Fruit fly (Drosophila melanogaster) whole organism, pupa: ENCODE data around the gene pcx.

Source experiments
- CG10348 ChIP-seq: fragments of 200-800 bp; sonication (Bioruptor generic); IDR thresholded peaks from 2 replicates; pipeline ENCODE4 v1.3.6; 2022; ENCODE audit warnings: missing biosample characterization, missing genetic modification characterization
- CG12605 ChIP-seq: fragments of 200-800 bp; sonication (Bioruptor generic); IDR thresholded peaks from 2 replicates; pipeline ENCODE4 v1.3.6; 2022; ENCODE audit warnings: missing biosample characterization, missing genetic modification characterization
- CG13204 ChIP-seq: fragments of 200-800 bp; sonication (Bioruptor generic); optimal IDR thresholded peaks from 2 replicates; lab custom pipeline; 2018; ENCODE audit warnings: missing biosample characterization, mild to moderate bottlenecking, missing genetic modification characterization, moderate library complexity
- CG14655 ChIP-seq: fragments of 200-800 bp; sonication (Bioruptor generic); optimal IDR thresholded peaks from 3 replicates; lab custom pipeline; 2017; ENCODE audit warnings: mild to moderate bottlenecking, missing biosample characterization, missing genetic modification reagents, missing genetic modification characterization
- CG15710 ChIP-seq: fragments of 200-800 bp; sonication (Bioruptor generic); optimal IDR thresholded peaks from 2 replicates; lab custom pipeline; 2018; ENCODE audit warnings: missing biosample characterization, mild to moderate bottlenecking, missing genetic modification characterization, moderate library complexity
- CG17806 ChIP-seq: fragments of 200-800 bp; sonication (Bioruptor generic); optimal IDR thresholded peaks from 2 replicates; lab custom pipeline; 2018; ENCODE audit warnings: missing biosample characterization, mild to moderate bottlenecking, missing genetic modification characterization, moderate library complexity
- CG32121 ChIP-seq: fragments of 200-800 bp; sonication (Bioruptor generic); IDR thresholded peaks from 2 replicates; pipeline ENCODE4 v1.3.6; 2022; ENCODE audit warnings: missing biosample characterization, missing genetic modification characterization
- CG34367 ChIP-seq: fragments of 200-800 bp; sonication (Bioruptor generic); optimal IDR thresholded peaks from 2 replicates; lab custom pipeline; 2018; ENCODE audit warnings: missing biosample characterization, mild to moderate bottlenecking, missing genetic modification characterization
- CG4496 ChIP-seq: fragments of 200-800 bp; sonication (Bioruptor generic); IDR thresholded peaks from 3 replicates; pipeline ENCODE4 v1.3.6; 2022; ENCODE audit warnings: missing biosample characterization, missing genetic modification characterization
- CG8159 ChIP-seq: fragments of 200-800 bp; sonication (Bioruptor generic); optimal IDR thresholded peaks from 3 replicates; lab custom pipeline; 2018; ENCODE audit warnings: missing biosample characterization, mild to moderate bottlenecking, missing genetic modification characterization, moderate library complexity
- CG8301 ChIP-seq: fragments of 200-800 bp; sonication (Bioruptor generic); optimal IDR thresholded peaks from 2 replicates; lab custom pipeline; 2018; ENCODE audit warnings: missing biosample characterization, mild to moderate bottlenecking, missing genetic modification characterization
- CG9948 ChIP-seq: fragments of 200-800 bp; sonication (Bioruptor generic); optimal IDR thresholded peaks from 2 replicates; lab custom pipeline; 2018; ENCODE audit warnings: missing biosample characterization, mild to moderate bottlenecking, missing genetic modification characterization, moderate library complexity
- D1 ChIP-seq: fragments of 200-800 bp; sonication (Bioruptor generic); optimal IDR thresholded peaks from 2 replicates; lab custom pipeline; 2018; ENCODE audit warnings: missing biosample characterization, mild to moderate bottlenecking, missing genetic modification characterization, moderate library complexity
- EcR ChIP-seq: fragments of 200-800 bp; sonication (Bioruptor generic); optimal IDR thresholded peaks from 3 replicates; lab custom pipeline; 2019; ENCODE audit warnings: missing biosample characterization, missing genetic modification characterization, mild to moderate bottlenecking, moderate library complexity, missing genetic modification reagents
- Ets98B ChIP-seq: fragments of 200-800 bp; sonication (Bioruptor generic); IDR thresholded peaks from 2 replicates; pipeline ENCODE4 v1.3.6; 2022; ENCODE audit warnings: missing biosample characterization, missing genetic modification characterization
- Pif1A ChIP-seq: fragments of 200-800 bp; sonication (Bioruptor generic); optimal IDR thresholded peaks from 3 replicates; lab custom pipeline; 2016; ENCODE audit warnings: missing biosample characterization, missing genetic modification characterization
- Pif1B ChIP-seq: fragments of 200-800 bp; sonication (Bioruptor generic); optimal IDR thresholded peaks from 3 replicates; lab custom pipeline; 2016; ENCODE audit warnings: missing biosample characterization, missing genetic modification characterization
- Snoo ChIP-seq: fragments of 200-800 bp; sonication (Bioruptor generic); optimal IDR thresholded peaks from 3 replicates; lab custom pipeline; 2017; ENCODE audit warnings: missing biosample characterization, mild to moderate bottlenecking, missing genetic modification characterization, inconsistent platforms
- fd96Ca ChIP-seq: fragments of 200-800 bp; sonication (Bioruptor generic); IDR thresholded peaks from 3 replicates; pipeline ENCODE4 v1.3.6; 2022; ENCODE audit warnings: missing biosample characterization, missing genetic modification characterization
- gl ChIP-seq: fragments of 200-800 bp; sonication (Bioruptor generic); optimal IDR thresholded peaks from 2 replicates; lab custom pipeline; 2018; ENCODE audit warnings: missing biosample characterization, mild to moderate bottlenecking, missing genetic modification characterization
- rn ChIP-seq: fragments of 200-800 bp; sonication (Bioruptor generic); IDR thresholded peaks from 2 replicates; pipeline ENCODE4 v1.3.6; 2022; ENCODE audit warnings: missing biosample characterization, missing genetic modification characterization

pcx gene

dm6 chrX:2221598-2221997 is 3.5 kb upstream of the pcx start:
- TF ChIP-seq Ets98B (GFP tag; lab: Robert Waterston, UW) (no peak), Pif1A (GFP tag; lab: Kevin White, UChicago) (no peak), Snoo (tag; lab: Kevin White, UChicago) (no peak), CG4496 (no peak), CG17806 (tag; lab: Kevin White, UChicago) (no peak), Pif1B (GFP tag; lab: Kevin White, UChicago) (no peak)
- TF ChIP-seq, all 21 proteins: peak for 0

dm6 chrX:2222181-2222790 is 2.8 kb upstream of the pcx start, which contains the start of gene Vinc:
Gene Vinc (minus strand): TSS chrX:2222567.
- TF ChIP-seq CG10348 (GFP tag; lab: Robert Waterston, UW) (peak; percentile 34; the same call in 1 of the 2 replicates), CG8159 (tag; lab: Kevin White, UChicago) (peak; percentile 94), CG32121 (GFP tag; lab: Robert Waterston, UW) (peak; percentile 90), CG34367 (tag; lab: Kevin White, UChicago) (peak; percentile 80), CG17806 (tag; lab: Kevin White, UChicago) (peak; percentile 86), Pif1B (GFP tag; lab: Kevin White, UChicago) (peak; percentile 87), Pif1A (GFP tag; lab: Kevin White, UChicago) (peak; percentile 92), Ets98B (GFP tag; lab: Robert Waterston, UW) (peak; percentile 88), CG13204 (GFP tag; lab: Kevin White, UChicago) (no peak), CG14655 (GFP tag; lab: Kevin White, UChicago) (peak; percentile 94), CG9948 (tag; lab: Kevin White, UChicago) (peak; percentile 79), CG4496 (peak; percentile 84), gl (tag; lab: Kevin White, UChicago) (peak; percentile 85), CG15710 (tag; lab: Kevin White, UChicago) (peak; percentile 79), CG12605 (GFP tag; lab: Robert Waterston, UW) (peak; percentile 45; the same call in 1 of the 2 replicates), D1 (tag; lab: Kevin White, UChicago) (no peak), rn (GFP tag; lab: Robert Waterston, UW) (peak; percentile 40; the same call in 1 of the 2 replicates), EcR (peak; percentile 72), CG8301 (peak; percentile 93), Snoo (tag; lab: Kevin White, UChicago) (peak; percentile 90), fd96Ca (GFP tag; lab: Robert Waterston, UW) (peak; percentile 92)
- TF ChIP-seq, all 21 proteins: peak for 19

- TF ChIP-seq CG10348 (GFP tag; lab: Robert Waterston, UW), result no peak
- TF ChIP-seq Pif1B (GFP tag; lab: Kevin White, UChicago), result no peak
- TF ChIP-seq CG32121 (GFP tag; lab: Robert Waterston, UW), result no peak
- TF ChIP-seq Pif1A (GFP tag; lab: Kevin White, UChicago), result no peak
- TF ChIP-seq CG15710 (tag; lab: Kevin White, UChicago), result no peak
- TF ChIP-seq CG12605 (GFP tag; lab: Robert Waterston, UW), result no peak
- no peak for TF ChIP-seq D1 (tag; lab: Kevin White, UChicago)
- no peak for TF ChIP-seq Ets98B (GFP tag; lab: Robert Waterston, UW)
- TF ChIP-seq gl (tag; lab: Kevin White, UChicago), result no peak
- no peak for TF ChIP-seq EcR
- no peak for TF ChIP-seq CG17806 (tag; lab: Kevin White, UChicago)
- TF ChIP-seq fd96Ca (GFP tag; lab: Robert Waterston, UW), result no peak
Measured at dm6 chrX:2223454-2223853, 1.6 kb upstream of the pcx start, which contains the start of gene CG14052. Gene CG14052 (plus strand): TSS chrX:2223754.

- no peak for TF ChIP-seq CG17806 (tag; lab: Kevin White, UChicago)
- no peak for TF ChIP-seq Ets98B (GFP tag; lab: Robert Waterston, UW)
- TF ChIP-seq fd96Ca (GFP tag; lab: Robert Waterston, UW), result no peak
Measured at dm6 chrX:2241842-2242241, 16.7 kb downstream of the pcx start, which contains the start of gene kz. Gene kz (minus strand): TSS chrX:2242035.

- TF ChIP-seq CG4496 (no peak), CG8159 (tag; lab: Kevin White, UChicago) (no peak), CG10348 (GFP tag; lab: Robert Waterston, UW) (no peak), CG14655 (GFP tag; lab: Kevin White, UChicago) (no peak), gl (tag; lab: Kevin White, UChicago) (no peak), CG32121 (GFP tag; lab: Robert Waterston, UW) (no peak), fd96Ca (GFP tag; lab: Robert Waterston, UW) (no peak), rn (GFP tag; lab: Robert Waterston, UW) (no peak), Pif1B (GFP tag; lab: Kevin White, UChicago) (no peak)
Measured at dm6 chrX:2242897-2243296, 17.8 kb downstream of the pcx start.

dm6 chrX:2244753-2245152 is 19.7 kb downstream of the pcx start:
- TF ChIP-seq D1 (tag; lab: Kevin White, UChicago) (no peak), CG14655 (GFP tag; lab: Kevin White, UChicago) (no peak), CG13204 (GFP tag; lab: Kevin White, UChicago) (no peak)
